Fruit fly (Drosophila melanogaster) ovary, adult (tissue): ENCODE results near the gene Spg7.
A peak's percentile ranks its signal among the peaks of the same experiment; 100 is the strongest.

Experiments used
- CG17801 ChIP-seq: fragments of 200-800 bp; optimal IDR thresholded peaks from 2 replicates; lab custom pipeline; 2019; ENCODE audit warnings: missing biosample characterization, mild to moderate bottlenecking, missing genetic modification characterization, moderate library complexity; ENCODE audit not compliant: partially characterized antibody

The Spg7 gene

dm6 chrX:2661758-2662157 is 36.3 kb downstream of the Spg7 start:
- peak; percentile 17 for TF ChIP-seq CG17801 (GFP tag; lab: Kevin White, UChicago)

- TF ChIP-seq CG17801 (GFP tag; lab: Kevin White, UChicago) = no peak
Measured at dm6 chrX:2659430-2660075, 38.5 kb downstream of the Spg7 start.

- peak; percentile 5 for TF ChIP-seq CG17801 (GFP tag; lab: Kevin White, UChicago)
Measured at dm6 chrX:2658258-2658853, 39.7 kb downstream of the Spg7 start.

DNA sequence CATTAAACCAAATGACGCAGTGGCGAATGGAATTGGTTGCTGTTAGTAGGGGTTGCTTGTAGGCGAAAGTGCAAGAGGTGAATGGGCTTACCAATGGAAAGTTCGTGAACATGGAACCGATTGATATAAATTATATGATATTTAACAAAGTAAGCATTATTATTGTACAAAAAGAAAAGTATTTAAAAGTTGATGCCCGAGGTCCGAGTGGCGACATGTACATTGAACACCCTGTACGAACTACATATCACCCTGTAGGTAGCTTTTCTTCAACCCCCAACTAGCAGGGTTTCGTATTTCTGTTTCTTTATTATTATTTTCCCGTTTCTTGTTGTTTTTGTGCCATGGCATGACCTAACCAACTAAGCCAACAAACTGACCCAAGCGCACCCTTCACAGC is 40.8 kb downstream of the Spg7 start:
- no peak for TF ChIP-seq CG17801 (GFP tag; lab: Kevin White, UChicago)

DNA sequence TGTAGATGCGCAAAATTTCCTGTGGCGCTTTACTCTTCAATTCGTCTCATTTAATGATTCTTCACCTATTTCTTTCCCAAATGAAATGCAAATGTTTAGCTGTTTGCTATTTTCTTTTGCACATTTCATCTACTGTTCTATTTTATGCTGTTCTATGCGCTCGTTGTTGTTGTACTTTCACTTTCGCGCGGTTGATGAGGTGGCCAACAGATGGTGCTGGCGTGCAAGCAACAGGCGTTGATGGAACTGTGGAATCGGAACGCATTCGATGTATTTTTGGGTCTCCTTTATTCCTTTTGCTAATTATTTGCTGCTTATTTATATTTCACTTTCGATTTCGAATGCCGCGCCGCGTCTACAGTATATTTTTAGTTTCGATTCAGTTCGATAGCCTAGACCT is 42.0 kb downstream of the Spg7 start:
- TF ChIP-seq CG17801 (GFP tag; lab: Kevin White, UChicago) = no peak

- no peak for TF ChIP-seq CG17801 (GFP tag; lab: Kevin White, UChicago)
Measured at dm6 chrX:2655479-2655878, 42.5 kb downstream of the Spg7 start.

dm6 chrX:2653533-2654296 is 44.3 kb downstream of the Spg7 start:
- peak; percentile 72 for TF ChIP-seq CG17801 (GFP tag; lab: Kevin White, UChicago)

DNA sequence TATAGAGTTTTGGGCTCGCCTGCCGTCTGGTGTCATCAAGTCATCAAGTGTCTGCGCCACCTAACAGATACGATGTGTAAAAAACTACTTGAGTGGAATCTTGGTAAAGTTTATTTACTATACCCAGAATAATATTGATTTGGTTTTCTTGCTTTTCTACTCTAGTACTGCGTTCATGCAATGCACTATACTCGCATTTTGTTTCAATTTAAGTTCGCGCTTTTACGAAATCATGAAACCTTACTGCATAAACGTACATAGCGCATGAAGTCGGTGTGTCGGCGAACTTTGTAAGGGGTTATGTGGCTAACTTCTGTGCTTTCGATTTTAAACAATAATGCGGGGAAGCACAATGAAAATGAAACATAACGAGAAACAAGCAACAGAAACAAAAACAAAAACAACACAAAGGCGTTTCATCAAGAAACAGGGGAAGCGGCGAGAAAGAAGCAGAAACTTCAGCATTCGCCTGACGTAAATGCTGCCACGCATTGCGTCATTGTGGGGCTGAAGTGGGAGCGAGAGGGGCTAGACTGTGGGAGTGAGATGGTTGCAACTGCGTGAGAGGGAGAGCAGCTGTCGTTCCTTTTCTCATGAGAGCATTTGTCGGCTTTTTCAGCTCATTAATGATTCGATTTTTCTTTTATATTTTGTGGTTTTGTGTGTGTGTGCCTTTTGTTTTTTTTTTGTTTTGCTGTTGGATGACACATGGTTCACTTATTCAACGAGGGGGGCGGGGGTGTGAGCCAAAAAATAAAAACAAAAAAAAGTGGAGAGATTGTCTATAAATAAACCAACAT is 45.7 kb downstream of the Spg7 start:
- TF ChIP-seq CG17801 (GFP tag; lab: Kevin White, UChicago) = no peak

- no peak for TF ChIP-seq CG17801 (GFP tag; lab: Kevin White, UChicago)
Measured at dm6 chrX:2651128-2651527, 46.9 kb downstream of the Spg7 start.

DNA sequence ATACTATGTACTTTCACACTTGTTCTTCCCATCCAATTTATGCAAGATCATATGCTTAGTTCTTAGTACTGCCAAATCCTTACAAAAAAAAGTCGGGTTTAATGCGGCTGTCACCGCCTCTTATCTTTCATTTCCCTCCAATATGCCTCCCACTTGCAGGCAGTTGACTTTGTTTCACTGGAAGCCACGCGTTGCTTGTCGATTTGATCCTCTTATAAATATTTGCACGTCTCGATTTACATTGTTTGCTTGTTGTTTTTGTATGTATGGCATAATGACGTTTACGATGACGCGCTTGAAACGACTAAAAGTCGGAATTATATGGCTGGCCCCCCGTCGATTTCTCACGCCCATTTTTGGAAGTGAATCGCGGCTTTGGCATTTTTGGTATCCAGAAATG is 49.1 kb downstream of the Spg7 start:
- no peak for TF ChIP-seq CG17801 (GFP tag; lab: Kevin White, UChicago)

DNA sequence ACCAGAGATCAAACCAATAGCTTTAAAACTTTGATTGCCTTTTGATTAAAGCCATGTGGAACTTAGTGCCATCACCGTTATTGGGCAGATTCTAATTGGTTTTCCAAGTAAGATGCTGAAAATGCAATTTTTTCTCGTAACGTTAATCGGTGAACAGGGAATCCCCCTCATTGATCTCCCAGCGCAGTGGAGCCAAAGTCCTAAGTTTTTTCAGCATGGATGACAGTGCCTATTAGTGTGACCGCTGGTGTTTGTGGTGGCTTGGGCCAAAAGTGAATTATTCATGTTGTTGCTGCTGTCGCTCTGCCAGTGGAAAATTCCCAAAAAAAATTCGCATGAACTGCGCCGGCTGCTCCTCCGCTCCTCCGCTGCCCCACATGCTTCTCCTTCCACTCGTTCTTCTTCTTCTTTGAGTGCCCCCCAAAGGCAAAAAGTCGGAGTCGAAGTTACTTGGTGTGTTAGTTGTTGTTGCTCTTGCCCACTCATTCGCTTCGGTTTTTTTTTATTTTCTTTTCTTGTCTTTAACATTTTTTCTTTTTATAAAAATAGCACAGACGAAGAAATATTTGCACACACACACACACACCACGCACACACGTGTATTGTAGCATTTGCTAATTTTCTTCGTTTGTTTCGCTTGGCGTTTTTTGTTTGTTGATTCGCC is 49.9 kb downstream of the Spg7 start:
- no peak for TF ChIP-seq CG17801 (GFP tag; lab: Kevin White, UChicago)

dm6 chrX:2647472-2647883 is 50.5 kb downstream of the Spg7 start:
- no peak for TF ChIP-seq CG17801 (GFP tag; lab: Kevin White, UChicago)

- TF ChIP-seq CG17801 (GFP tag; lab: Kevin White, UChicago) = peak; percentile 94
Measured at dm6 chrX:2646022-2646761, 51.8 kb downstream of the Spg7 start.

- TF ChIP-seq CG17801 (GFP tag; lab: Kevin White, UChicago) = peak; percentile 58
Measured at dm6 chrX:2645593-2645992, 52.4 kb downstream of the Spg7 start.
